Worm (Caenorhabditis elegans): ENCODE data around the gene srd-70.

DNA sequence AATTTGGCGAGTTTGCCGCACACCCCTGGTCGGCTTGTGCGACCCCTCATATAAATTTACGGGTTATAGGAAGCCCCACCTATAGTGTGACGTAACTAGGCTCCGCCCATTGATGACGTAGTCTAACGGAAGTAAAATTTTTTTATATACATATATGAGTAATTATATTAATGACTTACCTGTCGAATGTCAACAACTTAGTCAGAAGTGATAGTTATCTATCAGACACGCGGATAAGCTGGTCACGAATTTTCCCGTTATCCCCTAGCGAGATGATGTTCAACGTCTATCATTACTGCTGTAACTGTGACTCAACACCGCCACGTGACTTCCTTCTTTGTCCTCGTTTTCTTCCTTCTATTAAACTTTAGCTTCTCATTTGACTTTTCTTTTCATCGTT is at the start of gene srd-70:
- no peak for TF ChIP-seq med-1 (GFP tag; optimal IDR thresholded peaks at IDR 0.05; ENCODE audit: insufficient read depth)
- no peak for TF ChIP-seq T22C8.4 (GFP tag; IDR thresholded peaks at IDR 0.05)
- TF ChIP-seq flt-1 (GFP tag; IDR thresholded peaks at IDR 0.05): no peak
- no peak for TF ChIP-seq cog-1 (tag; optimal IDR thresholded peaks at IDR 0.05)
- TF ChIP-seq ztf-23 (GFP tag; IDR thresholded peaks at IDR 0.05): no peak
- no peak for TF ChIP-seq ztf-29 (GFP tag; IDR thresholded peaks at IDR 0.05)
- no peak for TF ChIP-seq tab-1 (GFP tag; IDR thresholded peaks at IDR 0.05)
- no peak for TF ChIP-seq klf-2 (GFP tag; conservative IDR thresholded peaks at IDR 0.05)
- no peak for TF ChIP-seq ref-1 (GFP tag; conservative IDR thresholded peaks at IDR 0.05)
